Worm (Caenorhabditis elegans) whole organism, L1 larva: ENCODE data around the gene F12F6.7.

Source experiments
- C04F5.9 ChIP-seq: sonication (generic microtip); optimal IDR thresholded peaks from 2 replicates; lab custom pipeline; 2016; ENCODE audit warnings: missing genetic modification characterization, missing compliant biosample characterization
- C16A3.4 ChIP-seq: fragments of 150-350 bp; optimal IDR thresholded peaks from 2 replicates; lab custom pipeline; 2014; ENCODE audit warnings: missing biosample characterization, missing genetic modification characterization
- aha-1 ChIP-seq: fragments of 150-350 bp; optimal IDR thresholded peaks from 2 replicates; lab custom pipeline; 2014; ENCODE audit warnings: missing biosample characterization, missing genetic modification characterization
- alr-1 ChIP-seq: fragments of 200-800 bp; sonication (Bioruptor generic); optimal IDR thresholded peaks from 2 replicates; lab custom pipeline; 2018; ENCODE audit warnings: borderline replicate concordance, mild to moderate bottlenecking, missing genetic modification characterization, missing compliant biosample characterization
- aly-2 ChIP-seq: fragments of 150-350 bp; optimal IDR thresholded peaks from 2 replicates; lab custom pipeline; 2014; ENCODE audit warnings: missing biosample characterization, missing genetic modification characterization
- ama-1 ChIP-seq: fragments of 150-350 bp; optimal IDR thresholded peaks from 2 replicates; lab custom pipeline; 2014
- ceh-63 ChIP-seq: fragments of 200-800 bp; sonication (Bioruptor generic); optimal IDR thresholded peaks from 2 replicates; lab custom pipeline; 2018; ENCODE audit warnings: mild to moderate bottlenecking, missing genetic modification characterization, missing compliant biosample characterization
- ceh-8 ChIP-seq: fragments of 200-800 bp; sonication (Bioruptor generic); optimal IDR thresholded peaks from 2 replicates; lab custom pipeline; 2018; ENCODE audit warnings: mild to moderate bottlenecking, missing genetic modification characterization, moderate library complexity, missing compliant biosample characterization
- ceh-82 ChIP-seq, 3 experiments: fragments of 150-350 bp in 1 of 3; sonication (generic microtip) in 2 of 3; optimal IDR thresholded peaks; 2 replicates each; lab custom pipeline; 2014 to 2017; ENCODE audit warnings: missing biosample characterization in 3 of 3, missing genetic modification characterization in 3 of 3
- ceh-90 ChIP-seq: sonication (generic microtip); optimal IDR thresholded peaks from 2 replicates; lab custom pipeline; 2016; ENCODE audit warnings: missing genetic modification characterization, missing compliant biosample characterization
- ces-1 ChIP-seq: fragments of 150-350 bp; optimal IDR thresholded peaks from 2 replicates; lab custom pipeline; 2014; ENCODE audit warnings: missing biosample characterization, missing genetic modification reagents, missing genetic modification characterization
- dpl-1 ChIP-seq, 3 experiments: fragments of 150-350 bp in 2 of 3; sonication (generic microtip) in 1 of 3; optimal IDR thresholded peaks; 2 replicates each; lab custom pipeline; 2014 to 2017; ENCODE audit warnings: missing biosample characterization in 3 of 3, missing genetic modification characterization in 3 of 3, missing genetic modification reagents in 3 of 3
- dsc-1 ChIP-seq: sonication (generic microtip); optimal IDR thresholded peaks from 2 replicates; lab custom pipeline; 2016; ENCODE audit warnings: mild to moderate bottlenecking, missing genetic modification characterization, missing compliant biosample characterization
- egl-13 ChIP-seq: sonication (generic microtip); optimal IDR thresholded peaks from 2 replicates; lab custom pipeline; 2016; ENCODE audit warnings: missing genotype, missing genetic modification reagents, missing genetic modification characterization, missing compliant biosample characterization
- elt-2 ChIP-seq: sonication (generic microtip); optimal IDR thresholded peaks from 2 replicates; lab custom pipeline; 2016; ENCODE audit warnings: missing genetic modification characterization, mild to moderate bottlenecking, inconsistent platforms, missing compliant biosample characterization, missing genetic modification reagents
- elt-3 ChIP-seq, 6 experiments: fragments of 150-350 bp in 1 of 6; sonication (generic microtip); optimal IDR thresholded peaks; 2 replicates each; lab custom pipeline; 2017 to 2018; ENCODE audit warnings: missing biosample characterization in 6 of 6, missing genetic modification characterization in 6 of 6, inconsistent platforms in 1 of 6
- ets-5 ChIP-seq: fragments of 200-800 bp; sonication (Bioruptor generic); IDR thresholded peaks from 2 replicates; pipeline ENCODE4 v1.3.6; 2022; ENCODE audit warnings: missing genetic modification characterization, missing compliant biosample characterization
- fkh-4 ChIP-seq: sonication (generic microtip); optimal IDR thresholded peaks from 2 replicates; lab custom pipeline; 2016; ENCODE audit warnings: missing compliant biosample characterization, missing genetic modification characterization, borderline replicate concordance
- fkh-8 ChIP-seq: sonication (generic microtip); optimal IDR thresholded peaks from 2 replicates; lab custom pipeline; 2016; ENCODE audit warnings: mild to moderate bottlenecking, missing genetic modification characterization, missing compliant biosample characterization
- fos-1 ChIP-seq: fragments of 150-350 bp; optimal IDR thresholded peaks from 2 replicates; lab custom pipeline; 2014; ENCODE audit warnings: missing biosample characterization, missing genetic modification characterization
- hlh-17 ChIP-seq: fragments of 200-800 bp; sonication (Bioruptor generic); optimal IDR thresholded peaks from 2 replicates; lab custom pipeline; 2018; ENCODE audit warnings: missing genetic modification characterization, mild to moderate bottlenecking, missing compliant biosample characterization, moderate library complexity, borderline replicate concordance
- hpl-2 ChIP-seq: fragments of 150-350 bp; optimal IDR thresholded peaks from 2 replicates; lab custom pipeline; 2014; ENCODE audit warnings: missing biosample characterization, missing genetic modification reagents, missing genetic modification characterization
- irx-1 ChIP-seq: sonication (generic microtip); optimal IDR thresholded peaks from 2 replicates; lab custom pipeline; 2016; ENCODE audit warnings: missing genetic modification characterization, missing compliant biosample characterization
- jun-1 ChIP-seq: fragments of 150-350 bp; optimal IDR thresholded peaks from 2 replicates; lab custom pipeline; 2014; ENCODE audit warnings: missing biosample characterization, missing genetic modification reagents, missing genetic modification characterization
- lin-13 ChIP-seq: fragments of 150-350 bp; optimal IDR thresholded peaks from 2 replicates; lab custom pipeline; 2014; ENCODE audit warnings: missing biosample characterization, missing genetic modification reagents, missing genetic modification characterization
- lin-14 ChIP-seq: fragments of 200-800 bp; sonication (Bioruptor generic); optimal IDR thresholded peaks from 2 replicates; lab custom pipeline; 2018; ENCODE audit warnings: mild to moderate bottlenecking, missing genetic modification characterization, moderate library complexity, missing compliant biosample characterization
- lin-15B ChIP-seq: fragments of 150-350 bp; sonication (generic microtip); optimal IDR thresholded peaks from 3 replicates; lab custom pipeline; 2014; ENCODE audit warnings: missing biosample characterization, missing genetic modification characterization
- lin-35 ChIP-seq, 2 experiments: fragments of 150-350 bp; optimal IDR thresholded peaks; 2 replicates each; lab custom pipeline; 2014; ENCODE audit warnings: missing biosample characterization in 2 of 2, missing genetic modification characterization in 2 of 2, missing genetic modification reagents in 2 of 2
- lsy-2 ChIP-seq, 2 experiments: fragments of 150-350 bp; optimal IDR thresholded peaks; 2 replicates each; lab custom pipeline; 2014; ENCODE audit warnings: missing biosample characterization in 2 of 2, missing genetic modification characterization in 2 of 2
- mab-9 ChIP-seq: fragments of 200-800 bp; sonication (Bioruptor generic); IDR thresholded peaks from 2 replicates; pipeline ENCODE4 v1.3.6; 2022; ENCODE audit warnings: missing genetic modification reagents, missing genetic modification characterization, missing compliant biosample characterization
- mdl-1 ChIP-seq, 2 experiments: fragments of 150-350 bp; optimal IDR thresholded peaks; 2 replicates each; lab custom pipeline; 2014 to 2017; ENCODE audit warnings: missing biosample characterization in 2 of 2, missing genetic modification characterization in 2 of 2, inconsistent platforms in 1 of 2
- mef-2 ChIP-seq: fragments of 150-350 bp; optimal IDR thresholded peaks from 2 replicates; lab custom pipeline; 2014; ENCODE audit warnings: missing biosample characterization, missing genetic modification characterization
- mep-1 ChIP-seq: fragments of 150-350 bp; optimal IDR thresholded peaks from 2 replicates; lab custom pipeline; 2014; ENCODE audit warnings: missing biosample characterization, missing genetic modification characterization
- nhr-11 ChIP-seq: fragments of 150-350 bp; optimal IDR thresholded peaks from 2 replicates; lab custom pipeline; 2014; ENCODE audit warnings: missing biosample characterization, missing genetic modification characterization
- nhr-20 ChIP-seq: sonication (generic microtip); optimal IDR thresholded peaks from 2 replicates; lab custom pipeline; 2016; ENCODE audit warnings: mild to moderate bottlenecking, missing genetic modification characterization, missing compliant biosample characterization
- nhr-237 ChIP-seq: fragments of 150-350 bp; optimal IDR thresholded peaks from 2 replicates; lab custom pipeline; 2014; ENCODE audit warnings: missing biosample characterization, missing genetic modification characterization
- nhr-47 ChIP-seq: sonication (generic microtip); optimal IDR thresholded peaks from 2 replicates; lab custom pipeline; 2016; ENCODE audit warnings: mild to moderate bottlenecking, missing genetic modification characterization, moderate library complexity, missing compliant biosample characterization
- nhr-76 ChIP-seq: sonication (generic microtip); optimal IDR thresholded peaks from 2 replicates; lab custom pipeline; 2017; ENCODE audit warnings: missing biosample characterization, missing genetic modification characterization
- nhr-77 ChIP-seq: fragments of 150-350 bp; optimal IDR thresholded peaks from 2 replicates; lab custom pipeline; 2014; ENCODE audit warnings: missing biosample characterization, missing genetic modification characterization
- nhr-85 ChIP-seq: sonication (generic microtip); peaks from one replicate; lab custom pipeline; 2016; ENCODE audit warnings: missing genetic modification characterization, inconsistent platforms, missing compliant biosample characterization
- nhr-90 ChIP-seq: sonication (generic microtip); optimal IDR thresholded peaks from 2 replicates; lab custom pipeline; 2016; ENCODE audit warnings: mild to moderate bottlenecking, missing genetic modification characterization, missing compliant biosample characterization; ENCODE audit not compliant: poor library complexity
- pag-3 ChIP-seq: sonication (generic microtip); optimal IDR thresholded peaks from 2 replicates; lab custom pipeline; 2017; ENCODE audit warnings: missing genetic modification characterization, mild to moderate bottlenecking, missing compliant biosample characterization, antibody characterized with exemption, borderline replicate concordance; ENCODE audit not compliant: insufficient read depth
- pqm-1 ChIP-seq: sonication (generic microtip); optimal IDR thresholded peaks from 3 replicates; lab custom pipeline; 2017; ENCODE audit warnings: missing biosample characterization, missing genetic modification characterization
- rnt-1 ChIP-seq: sonication (generic microtip); optimal IDR thresholded peaks from 2 replicates; lab custom pipeline; 2016; ENCODE audit warnings: mild to moderate bottlenecking, missing genetic modification characterization, moderate library complexity, missing compliant biosample characterization
- sox-4 ChIP-seq: sonication (generic microtip); optimal IDR thresholded peaks from 2 replicates; lab custom pipeline; 2016; ENCODE audit warnings: missing genetic modification characterization, missing compliant biosample characterization
- tlp-1 ChIP-seq: fragments of 150-350 bp; optimal IDR thresholded peaks from 2 replicates; lab custom pipeline; 2014; ENCODE audit warnings: missing biosample characterization, missing genetic modification characterization
- unc-62 ChIP-seq: fragments of 150-350 bp; optimal IDR thresholded peaks from 2 replicates; lab custom pipeline; 2014; ENCODE audit warnings: missing biosample characterization, missing genetic modification reagents, missing genetic modification characterization
- unc-86 ChIP-seq: sonication (generic microtip); optimal IDR thresholded peaks from 2 replicates; lab custom pipeline; 2016; ENCODE audit warnings: missing genetic modification characterization, missing compliant biosample characterization
- unc-98 ChIP-seq: fragments of 200-800 bp; sonication (Bioruptor generic); IDR thresholded peaks from 2 replicates; pipeline ENCODE4 v1.3.6; 2022; ENCODE audit warnings: missing genetic modification characterization, missing compliant biosample characterization
- vab-15 ChIP-seq: sonication (generic microtip); optimal IDR thresholded peaks from 2 replicates; lab custom pipeline; 2017; ENCODE audit warnings: missing genotype, mild to moderate bottlenecking, missing genetic modification characterization, missing compliant biosample characterization
- zag-1 ChIP-seq: fragments of 150-350 bp; optimal IDR thresholded peaks from 2 replicates; lab custom pipeline; 2014; ENCODE audit warnings: missing biosample characterization, missing genetic modification characterization

Gene F12F6.7

DNA sequence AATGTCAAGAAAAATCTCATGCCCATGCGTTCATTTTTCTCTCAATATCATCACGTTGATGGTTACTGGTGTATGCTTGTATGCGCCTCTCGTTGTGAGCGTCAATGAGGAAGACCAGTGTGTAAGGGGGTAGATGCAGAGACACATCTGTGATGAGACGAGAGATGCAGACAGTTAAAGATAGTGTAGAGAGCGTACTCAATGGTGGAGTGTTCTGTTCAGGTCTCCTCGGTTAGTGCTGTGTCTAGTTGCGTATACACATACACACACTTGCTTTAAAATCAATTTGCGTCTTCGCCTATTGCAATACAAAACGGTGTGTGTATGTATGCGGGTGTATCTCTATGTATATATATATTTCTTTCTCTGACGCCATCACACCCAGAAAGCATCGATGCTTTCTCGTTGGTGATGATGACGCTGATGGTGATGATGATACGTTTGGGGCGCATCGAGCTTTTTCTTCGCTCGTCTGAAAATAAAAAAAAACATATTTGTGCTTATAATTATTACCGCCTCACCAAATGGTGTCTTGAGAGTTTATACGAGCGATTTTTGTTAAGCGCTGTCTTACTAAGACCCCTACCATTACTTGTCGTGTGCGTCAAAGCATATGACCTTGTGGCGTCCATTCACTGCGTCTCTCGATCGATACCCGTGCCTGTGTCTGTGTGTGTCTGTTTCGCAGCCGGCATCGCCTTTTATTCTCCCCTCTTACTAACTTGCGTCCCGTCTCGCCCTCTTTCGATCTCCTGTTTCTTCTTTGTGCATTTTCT lies 32.0 kb upstream of the F12F6.7 start, which contains the start of gene F40F11.3:
F40F11.3 (minus strand) TSS at position 589 of the 776 bp plus-strand sequence.
- TF ChIP-seq alr-1 (tag; lab: Kevin White, UChicago), result no peak
- no peak for TF ChIP-seq nhr-76 (tag; lab: Kevin White, UChicago)
- peak; percentile 94 for TF ChIP-seq nhr-85 (tag; lab: Kevin White, UChicago)
- no peak for TF ChIP-seq hlh-17
- TF ChIP-seq lin-14, result peak; percentile 97
- peak; percentile 61 for TF ChIP-seq C04F5.9
- TF ChIP-seq nhr-77, result peak; percentile 78
- peak; percentile 86 for TF ChIP-seq mep-1
- peak; percentile 51 to 60 (median 57) for TF ChIP-seq dpl-1 (GFP tag; optimal IDR thresholded peaks at IDR 0.05; lab: Kevin White, UChicago)
- TF ChIP-seq mdl-1 (tag; optimal IDR thresholded peaks at IDR 0.05; lab: Kevin White, UChicago), result peak in 1 of 2 experiments; percentile 92
- TF ChIP-seq nhr-11 (tag; lab: Kevin White, UChicago), result peak; percentile 50
- TF ChIP-seq hpl-2, result no peak
- TF ChIP-seq rnt-1 (tag; lab: Kevin White, UChicago), result peak; percentile 87
- peak; percentile 87 for TF ChIP-seq nhr-47 (tag; lab: Kevin White, UChicago)
- TF ChIP-seq aly-2, result peak; percentile 56
- TF ChIP-seq dsc-1, result peak; percentile 93
- TF ChIP-seq mef-2 (tag; lab: Kevin White, UChicago), result peak; percentile 6
- TF ChIP-seq unc-62 (GFP tag; lab: Kevin White, UChicago), result peak; percentile 1
- TF ChIP-seq unc-86, result peak; percentile 67
- TF ChIP-seq egl-13 (tag; lab: Kevin White, UChicago), result peak; percentile 83
- TF ChIP-seq pqm-1, result peak; percentile 33
- peak; percentile 50 for TF ChIP-seq fkh-4 (tag; lab: Kevin White, UChicago)
- no peak for TF ChIP-seq ceh-90 (tag; lab: Kevin White, UChicago)
- peak; percentile 89 for TF ChIP-seq C16A3.4
- peak; percentile 85 for TF ChIP-seq vab-15
- peak in 3 of 6 experiments; percentile 44 to 81 (median 79) for TF ChIP-seq elt-3 (tag; optimal IDR thresholded peaks at IDR 0.05; lab: Kevin White, UChicago)
- TF ChIP-seq mab-9 (GFP tag; lab: Robert Waterston, UW), result 0 out of 2 replicates have a peak, but pooled peaks have one; percentile 30
- no peak for TF ChIP-seq ets-5 (GFP tag; lab: Robert Waterston, UW)
- no peak for TF ChIP-seq unc-98 (GFP tag; lab: Robert Waterston, UW)
- TF ChIP-seq aha-1 (tag; lab: Kevin White, UChicago), result no peak
- TF ChIP-seq fos-1 (tag; lab: Kevin White, UChicago), result peak; percentile 86
- TF ChIP-seq ceh-82 (tag; optimal IDR thresholded peaks at IDR 0.05; lab: Kevin White, UChicago), result peak; percentile 65 to 91 (median 78)
- TF ChIP-seq jun-1, result peak; percentile 90
- peak; percentile 66 for TF ChIP-seq sox-4 (tag; lab: Kevin White, UChicago)
- TF ChIP-seq ama-1, result peak; percentile 83
- TF ChIP-seq fkh-8 (tag; lab: Kevin White, UChicago), result peak; percentile 86
- peak; percentile 23 for TF ChIP-seq lin-15B (tag; lab: Kevin White, UChicago)
- TF ChIP-seq ceh-63 (GFP tag; lab: Kevin White, UChicago), result no peak
- peak; percentile 49 for TF ChIP-seq elt-2
- TF ChIP-seq pag-3 (tag; lab: Kevin White, UChicago), result no peak
- peak; percentile 80 for TF ChIP-seq ceh-8 (GFP tag; lab: Kevin White, UChicago)
- peak; percentile 77 to 84 for TF ChIP-seq lin-35 (GFP tag; optimal IDR thresholded peaks at IDR 0.05; lab: Kevin White, UChicago)
- TF ChIP-seq lin-13, result peak; percentile 68
- no peak for TF ChIP-seq tlp-1 (tag; lab: Kevin White, UChicago)
- TF ChIP-seq lsy-2 (tag; optimal IDR thresholded peaks at IDR 0.05; lab: Kevin White, UChicago), result peak; percentile 84 to 90
- peak; percentile 34 for TF ChIP-seq irx-1 (tag; lab: Kevin White, UChicago)
- peak; percentile 84 for TF ChIP-seq nhr-20
- peak; percentile 37 for TF ChIP-seq ces-1 (GFP tag; lab: Kevin White, UChicago)
- TF ChIP-seq nhr-90, result peak; percentile 78
- no peak for TF ChIP-seq zag-1 (tag; lab: Kevin White, UChicago)
- TF ChIP-seq nhr-237 (tag; lab: Kevin White, UChicago), result peak; percentile 85
